Worm (Caenorhabditis elegans) whole organism, L2 larva: Measurements from ENCODE around the gene K02B2.6.

Source experiments
- C34F6.9 ChIP-seq: fragments of 150-350 bp; optimal IDR thresholded peaks from 2 replicates; lab custom pipeline; 2014; ENCODE audit warnings: missing biosample characterization, missing genetic modification characterization
- F13H6.1 ChIP-seq: sonication (generic microtip); optimal IDR thresholded peaks from 2 replicates; lab custom pipeline; 2016; ENCODE audit warnings: missing genetic modification characterization, missing compliant biosample characterization
- R02D3.7 ChIP-seq: fragments of 150-350 bp; optimal IDR thresholded peaks from 2 replicates; lab custom pipeline; 2014; ENCODE audit warnings: missing biosample characterization, missing genetic modification characterization
- Y55F3AM.14 ChIP-seq: fragments of 200-800 bp; sonication (Bioruptor generic); optimal IDR thresholded peaks from 2 replicates; lab custom pipeline; 2018; ENCODE audit warnings: mild to moderate bottlenecking, missing genetic modification characterization, missing compliant biosample characterization
- alr-1 ChIP-seq: fragments of 150-350 bp; optimal IDR thresholded peaks from 2 replicates; lab custom pipeline; 2014; ENCODE audit warnings: missing biosample characterization, missing genetic modification characterization
- aly-2 ChIP-seq: fragments of 150-350 bp; optimal IDR thresholded peaks from 2 replicates; lab custom pipeline; 2014; ENCODE audit warnings: missing biosample characterization, missing genetic modification characterization
- ama-1 ChIP-seq: fragments of 150-350 bp; optimal IDR thresholded peaks from 2 replicates; lab custom pipeline; 2018; ENCODE audit warnings: inconsistent platforms
- blmp-1 ChIP-seq: sonication (generic microtip); optimal IDR thresholded peaks from 2 replicates; lab custom pipeline; 2017; ENCODE audit warnings: missing genetic modification characterization, mild to moderate bottlenecking, missing compliant biosample characterization, antibody characterized with exemption, moderate library complexity; ENCODE audit not compliant: insufficient read depth
- ceh-82 ChIP-seq: fragments of 150-350 bp; optimal IDR thresholded peaks from 2 replicates; lab custom pipeline; 2014; ENCODE audit warnings: missing biosample characterization, missing genetic modification characterization
- crh-2 ChIP-seq: sonication (generic microtip); optimal IDR thresholded peaks from 2 replicates; lab custom pipeline; 2017; ENCODE audit warnings: missing biosample characterization, missing genetic modification characterization
- dmd-4 ChIP-seq: sonication (generic microtip); optimal IDR thresholded peaks from 2 replicates; lab custom pipeline; 2017; ENCODE audit warnings: missing biosample characterization, missing genetic modification characterization
- egl-27 ChIP-seq: sonication (generic microtip); optimal IDR thresholded peaks from 3 replicates; lab custom pipeline; 2017; ENCODE audit warnings: missing biosample characterization, missing genetic modification reagents, missing genetic modification characterization
- elt-1 ChIP-seq: fragments of 150-350 bp; optimal IDR thresholded peaks from 2 replicates; lab custom pipeline; 2014; ENCODE audit warnings: missing biosample characterization, missing genetic modification characterization
- elt-3 ChIP-seq: sonication (generic microtip); optimal IDR thresholded peaks from 2 replicates; lab custom pipeline; 2017; ENCODE audit warnings: missing biosample characterization, missing genetic modification characterization
- gmeb-1 ChIP-seq: fragments of 150-350 bp; optimal IDR thresholded peaks from 2 replicates; lab custom pipeline; 2014; ENCODE audit warnings: missing biosample characterization, missing genetic modification characterization
- lin-11 ChIP-seq: fragments of 150-350 bp; sonication (generic microtip); optimal IDR thresholded peaks from 2 replicates; lab custom pipeline; 2014; ENCODE audit warnings: missing biosample characterization, missing genetic modification characterization, inconsistent platforms, mixed read lengths
- lin-13 ChIP-seq: fragments of 150-350 bp; optimal IDR thresholded peaks from 2 replicates; lab custom pipeline; 2014; ENCODE audit warnings: missing biosample characterization, missing genetic modification reagents, missing genetic modification characterization
- lin-39 ChIP-seq: fragments of 150-350 bp; optimal IDR thresholded peaks from 2 replicates; lab custom pipeline; 2014; ENCODE audit warnings: missing biosample characterization, missing genetic modification reagents, missing genetic modification characterization
- lsy-2 ChIP-seq, 2 experiments: fragments of 150-350 bp in 1 of 2; sonication (generic microtip) in 1 of 2; optimal IDR thresholded peaks; 2 replicates each; lab custom pipeline; 2014 to 2017; ENCODE audit warnings: missing biosample characterization in 2 of 2, missing genetic modification characterization in 2 of 2
- mab-5 ChIP-seq: fragments of 150-350 bp; optimal IDR thresholded peaks from 2 replicates; lab custom pipeline; 2014; ENCODE audit warnings: missing biosample characterization, missing genetic modification characterization
- mbf-1 ChIP-seq: sonication (generic microtip); optimal IDR thresholded peaks from 2 replicates; lab custom pipeline; 2017; ENCODE audit warnings: missing biosample characterization, missing genetic modification characterization
- mdl-1 ChIP-seq, 2 experiments: fragments of 150-350 bp in 1 of 2; sonication (generic microtip) in 1 of 2; optimal IDR thresholded peaks; 2 replicates each; lab custom pipeline; 2017; ENCODE audit warnings: missing biosample characterization in 2 of 2, missing genetic modification characterization in 2 of 2
- nhr-10 ChIP-seq: sonication (generic microtip); optimal IDR thresholded peaks from 2 replicates; lab custom pipeline; 2017; ENCODE audit warnings: missing biosample characterization, missing genetic modification characterization
- nhr-11 ChIP-seq: fragments of 150-350 bp; optimal IDR thresholded peaks from 2 replicates; lab custom pipeline; 2014; ENCODE audit warnings: missing biosample characterization, missing genetic modification characterization
- nhr-12 ChIP-seq: fragments of 150-350 bp; optimal IDR thresholded peaks from 2 replicates; lab custom pipeline; 2014; ENCODE audit warnings: missing biosample characterization, missing genetic modification characterization
- nhr-129 ChIP-seq: fragments of 150-350 bp; optimal IDR thresholded peaks from 2 replicates; lab custom pipeline; 2014; ENCODE audit warnings: missing biosample characterization, missing genetic modification characterization
- nhr-21 ChIP-seq: fragments of 150-350 bp; optimal IDR thresholded peaks from 2 replicates; lab custom pipeline; 2014; ENCODE audit warnings: missing biosample characterization, missing genetic modification characterization
- nhr-23 ChIP-seq: fragments of 150-350 bp; optimal IDR thresholded peaks from 2 replicates; lab custom pipeline; 2014; ENCODE audit warnings: missing biosample characterization, missing genetic modification reagents, missing genetic modification characterization
- nhr-237 ChIP-seq: fragments of 150-350 bp; optimal IDR thresholded peaks from 2 replicates; lab custom pipeline; 2014; ENCODE audit warnings: missing biosample characterization, missing genetic modification characterization
- nhr-25 ChIP-seq: fragments of 150-350 bp; sonication (generic microtip); optimal IDR thresholded peaks from 3 replicates; lab custom pipeline; 2014; ENCODE audit warnings: missing biosample characterization, missing genetic modification characterization
- nhr-6 ChIP-seq: fragments of 150-350 bp; optimal IDR thresholded peaks from 2 replicates; lab custom pipeline; 2014; ENCODE audit warnings: missing biosample characterization, missing genetic modification characterization
- sem-4 ChIP-seq: fragments of 150-350 bp; optimal IDR thresholded peaks from 2 replicates; lab custom pipeline; 2014; ENCODE audit warnings: missing biosample characterization, missing genetic modification reagents, missing genetic modification characterization
- skn-1 ChIP-seq: sonication (generic microtip); optimal IDR thresholded peaks from 2 replicates; lab custom pipeline; 2017; ENCODE audit warnings: missing biosample characterization, missing genetic modification characterization
- sma-3 ChIP-seq: sonication (generic microtip); optimal IDR thresholded peaks from 2 replicates; lab custom pipeline; 2016; ENCODE audit warnings: missing genetic modification reagents, missing genetic modification characterization, missing compliant biosample characterization
- sma-9 ChIP-seq, 2 experiments: fragments of 150-350 bp in 1 of 2; sonication (generic microtip) in 1 of 2; optimal IDR thresholded peaks; 2 replicates each; lab custom pipeline; 2014 to 2016; ENCODE audit warnings: missing genetic modification characterization in 2 of 2, mild to moderate bottlenecking in 1 of 2, missing biosample characterization in 1 of 2, missing compliant biosample characterization in 1 of 2, missing genetic modification reagents in 1 of 2, moderate library complexity in 1 of 2
- snpc-4 ChIP-seq: fragments of 150-350 bp; optimal IDR thresholded peaks from 2 replicates; lab custom pipeline; 2014; ENCODE audit warnings: missing biosample characterization, missing genetic modification characterization
- unc-39 ChIP-seq: fragments of 150-350 bp; optimal IDR thresholded peaks from 2 replicates; lab custom pipeline; 2014; ENCODE audit warnings: missing biosample characterization, missing genetic modification characterization
- unc-55 ChIP-seq: fragments of 150-350 bp; sonication (generic microtip); optimal IDR thresholded peaks from 3 replicates; lab custom pipeline; 2014; ENCODE audit warnings: missing biosample characterization, missing genetic modification reagents, missing genetic modification characterization
- unc-62 ChIP-seq: fragments of 150-350 bp; optimal IDR thresholded peaks from 2 replicates; lab custom pipeline; 2014; ENCODE audit warnings: missing biosample characterization, missing genetic modification reagents, missing genetic modification characterization
- zag-1 ChIP-seq: fragments of 150-350 bp; optimal IDR thresholded peaks from 2 replicates; lab custom pipeline; 2014; ENCODE audit warnings: missing biosample characterization, missing genetic modification characterization
- ztf-1 ChIP-seq: fragments of 200-800 bp; sonication (Bioruptor generic); conservative IDR thresholded peaks from 2 replicates; pipeline ENCODE4 v1.3.6; 2022; ENCODE audit warnings: missing genetic modification characterization, missing compliant biosample characterization
- ztf-11 ChIP-seq: sonication (generic microtip); optimal IDR thresholded peaks from 2 replicates; lab custom pipeline; 2017; ENCODE audit warnings: missing biosample characterization, missing genetic modification characterization
- ztf-4 ChIP-seq: fragments of 150-350 bp; optimal IDR thresholded peaks from 2 replicates; lab custom pipeline; 2014; ENCODE audit warnings: missing biosample characterization, missing genetic modification characterization

Gene K02B2.6

DNA sequence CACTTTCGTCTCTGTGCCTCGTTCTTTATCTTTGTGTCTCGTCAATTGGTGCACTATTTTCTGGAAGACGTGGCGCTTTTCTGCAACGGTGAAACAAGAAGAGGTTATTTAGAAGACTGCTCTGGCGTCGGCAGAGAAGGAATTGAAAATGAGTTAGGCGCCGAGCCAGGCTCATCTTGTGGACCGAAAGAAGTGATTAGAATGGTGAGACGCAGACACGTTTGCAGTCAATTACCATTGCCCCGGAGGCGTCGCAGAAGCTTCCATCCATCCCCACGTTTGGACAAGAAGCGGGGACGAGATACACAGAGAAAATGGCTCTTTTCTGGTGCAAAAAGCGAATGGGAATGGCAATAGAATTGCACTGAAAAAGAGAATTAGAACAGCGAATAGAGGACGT, 2.1 kb downstream of the K02B2.6 start:
- TF ChIP-seq gmeb-1 (tag; lab: Kevin White, UChicago) (no peak), alr-1 (no peak), lin-11 (tag; lab: Kevin White, UChicago) (peak; percentile 21), sma-9 (GFP tag; optimal IDR thresholded peaks at IDR 0.05; lab: Kevin White, UChicago) (no peak), sma-9 (tag; optimal IDR thresholded peaks at IDR 0.05; lab: Kevin White, UChicago) (no peak), nhr-25 (no peak), mdl-1 (tag; optimal IDR thresholded peaks at IDR 0.05; lab: Kevin White, UChicago) (no peak), lin-39 (tag; lab: Kevin White, UChicago) (no peak), dmd-4 (tag; lab: Kevin White, UChicago) (no peak), mab-5 (no peak), nhr-6 (tag; lab: Kevin White, UChicago) (no peak), lsy-2 (tag; optimal IDR thresholded peaks at IDR 0.05; lab: Kevin White, UChicago) (peak in 1 of 2 experiments; percentile 35), unc-55 (GFP tag; lab: Kevin White, UChicago) (peak; percentile 26), elt-3 (no peak), snpc-4 (no peak), blmp-1 (tag; lab: Kevin White, UChicago) (no peak), ztf-11 (tag; lab: Kevin White, UChicago) (no peak), elt-1 (tag; lab: Kevin White, UChicago) (no peak), ama-1 (no peak), zag-1 (tag; lab: Kevin White, UChicago) (peak; percentile 69), aly-2 (tag; lab: Kevin White, UChicago) (no peak), nhr-12 (tag; lab: Kevin White, UChicago) (no peak), C34F6.9 (tag; lab: Kevin White, UChicago) (peak; percentile 18), R02D3.7 (tag; lab: Kevin White, UChicago) (no peak), skn-1 (tag; lab: Kevin White, UChicago) (no peak), sem-4 (tag; lab: Kevin White, UChicago) (peak; percentile 13), unc-62 (GFP tag; lab: Kevin White, UChicago) (no peak), nhr-21 (tag; lab: Kevin White, UChicago) (no peak), F13H6.1 (no peak), crh-2 (peak; percentile 69), ztf-4 (tag; lab: Kevin White, UChicago) (no peak), unc-39 (tag; lab: Kevin White, UChicago) (no peak), sma-3 (GFP tag; lab: Kevin White, UChicago) (no peak), nhr-23 (tag; lab: Kevin White, UChicago) (no peak), nhr-11 (tag; lab: Kevin White, UChicago) (no peak), egl-27 (tag; lab: Kevin White, UChicago) (no peak), lin-13 (GFP tag; lab: Kevin White, UChicago) (no peak), nhr-129 (peak; percentile 22)
- TF ChIP-seq, all 48 proteins: peak for 8

ce11 chrIV:5954743-5955142, 7.3 kb downstream of the K02B2.6 start:
- TF ChIP-seq ceh-82 (tag; lab: Kevin White, UChicago) (no peak), nhr-12 (tag; lab: Kevin White, UChicago) (no peak), nhr-6 (tag; lab: Kevin White, UChicago) (no peak), Y55F3AM.14 (no peak), mab-5 (no peak), mbf-1 (no peak), nhr-237 (tag; lab: Kevin White, UChicago) (no peak), ztf-1 (GFP tag; lab: Robert Waterston, UW) (no peak), nhr-23 (tag; lab: Kevin White, UChicago) (no peak), C34F6.9 (tag; lab: Kevin White, UChicago) (no peak), gmeb-1 (tag; lab: Kevin White, UChicago) (no peak), mdl-1 (tag; optimal IDR thresholded peaks at IDR 0.05; lab: Kevin White, UChicago) (no peak), nhr-10 (tag; lab: Kevin White, UChicago) (no peak), ama-1 (no peak), ztf-4 (tag; lab: Kevin White, UChicago) (no peak)
